Worm (Caenorhabditis elegans) whole organism, L4 larva: ENCODE measurements around the gene F08G2.7.

ENCODE experiments used
- F49E8.2 ChIP-seq: sonication (generic microtip); optimal IDR thresholded peaks from 2 replicates; lab custom pipeline; 2016; ENCODE audit warnings: missing compliant biosample characterization, mild to moderate bottlenecking, missing genetic modification characterization, borderline replicate concordance
- R02D3.7 ChIP-seq: fragments of 150-350 bp; sonication (generic microtip); optimal IDR thresholded peaks from 3 replicates; lab custom pipeline; 2014; ENCODE audit warnings: missing biosample characterization, missing genetic modification characterization
- T20F7.1 ChIP-seq: fragments of 200-800 bp; sonication (Bioruptor generic); optimal IDR thresholded peaks from 2 replicates; lab custom pipeline; 2018; ENCODE audit warnings: mild to moderate bottlenecking, missing genetic modification characterization, missing compliant biosample characterization
- Y48G9A.11 ChIP-seq: fragments of 200-800 bp; sonication (Bioruptor generic); IDR thresholded peaks from 2 replicates; pipeline ENCODE4 v1.3.6; 2022; ENCODE audit warnings: missing genetic modification reagents, missing genetic modification characterization, missing compliant biosample characterization
- Y5F2A.4 ChIP-seq: fragments of 200-800 bp; sonication (Bioruptor generic); optimal IDR thresholded peaks from 2 replicates; lab custom pipeline; 2018; ENCODE audit warnings: mild to moderate bottlenecking, missing genetic modification characterization, missing compliant biosample characterization
- ZK337.2 ChIP-seq: fragments of 200-800 bp; sonication (Bioruptor generic); IDR thresholded peaks from 2 replicates; pipeline ENCODE4 v1.3.6; 2022; ENCODE audit warnings: missing genetic modification reagents, missing genetic modification characterization, missing compliant biosample characterization
- aha-1 ChIP-seq: fragments of 150-350 bp; peaks from one replicate; lab custom pipeline; 2014; ENCODE audit warnings: missing biosample characterization, missing genetic modification characterization
- ama-1 ChIP-seq: fragments of 150-350 bp; optimal IDR thresholded peaks from 2 replicates; lab custom pipeline; 2014; ENCODE audit warnings: inconsistent platforms, mixed read lengths
- arid-1 ChIP-seq: fragments of 200-800 bp; sonication (Bioruptor generic); conservative IDR thresholded peaks from 2 replicates; pipeline ENCODE4 v1.3.6; 2022; ENCODE audit warnings: missing genetic modification reagents, missing genetic modification characterization, missing compliant biosample characterization
- ceh-20 ChIP-seq: fragments of 200-800 bp; sonication (Bioruptor generic); IDR thresholded peaks from 2 replicates; pipeline ENCODE4 v1.3.6; 2022; ENCODE audit warnings: missing genetic modification reagents, missing genetic modification characterization, missing compliant biosample characterization
- ceh-32 ChIP-seq: sonication (generic microtip); optimal IDR thresholded peaks from 2 replicates; lab custom pipeline; 2016; ENCODE audit warnings: mild to moderate bottlenecking, missing genetic modification characterization, missing compliant biosample characterization; ENCODE audit not compliant: poor library complexity
- ceh-82 ChIP-seq: sonication (generic microtip); optimal IDR thresholded peaks from 2 replicates; lab custom pipeline; 2017; ENCODE audit warnings: missing biosample characterization, missing genetic modification characterization
- ces-1 ChIP-seq: fragments of 150-350 bp; sonication (generic microtip); optimal IDR thresholded peaks from 4 replicates; lab custom pipeline; 2014; ENCODE audit warnings: missing biosample characterization, missing genetic modification reagents, missing genetic modification characterization
- ctbp-1 ChIP-seq: fragments of 200-800 bp; sonication (Bioruptor generic); IDR thresholded peaks from 2 replicates; pipeline ENCODE4 v1.3.6; 2022; ENCODE audit warnings: missing genetic modification reagents, missing genetic modification characterization, missing compliant biosample characterization
- daf-16 ChIP-seq, 3 experiments: sonication (generic microtip); optimal IDR thresholded peaks; 2 replicates each; lab custom pipeline; 2016 to 2017; ENCODE audit warnings: missing genetic modification characterization in 3 of 3, missing genetic modification reagents in 3 of 3, mild to moderate bottlenecking in 2 of 3, missing compliant biosample characterization in 2 of 3, missing biosample characterization in 1 of 3, moderate library complexity in 1 of 3
- daf-8 ChIP-seq: fragments of 200-800 bp; sonication (Bioruptor generic); IDR thresholded peaks from 2 replicates; pipeline ENCODE4 v1.3.6; 2022; ENCODE audit warnings: missing genetic modification characterization, missing compliant biosample characterization
- dmd-6 ChIP-seq: fragments of 200-800 bp; sonication (Bioruptor generic); IDR thresholded peaks from 2 replicates; pipeline ENCODE4 v1.3.6; 2022; ENCODE audit warnings: missing genetic modification reagents, missing genetic modification characterization, missing compliant biosample characterization
- dmd-8 ChIP-seq: fragments of 200-800 bp; sonication (Bioruptor generic); IDR thresholded peaks from 2 replicates; pipeline ENCODE4 v1.3.6; 2022; ENCODE audit warnings: missing genetic modification characterization, missing compliant biosample characterization
- dmd-9 ChIP-seq: fragments of 200-800 bp; sonication (Bioruptor generic); IDR thresholded peaks from 2 replicates; pipeline ENCODE4 v1.3.6; 2022; ENCODE audit warnings: missing genetic modification reagents, missing genetic modification characterization, missing compliant biosample characterization
- egl-43 ChIP-seq: fragments of 200-800 bp; sonication (Bioruptor generic); IDR thresholded peaks from 2 replicates; pipeline ENCODE4 v1.3.6; 2022; ENCODE audit warnings: missing genetic modification reagents, missing genetic modification characterization, missing compliant biosample characterization
- fkh-10 ChIP-seq: fragments of 150-350 bp; optimal IDR thresholded peaks from 2 replicates; lab custom pipeline; 2014; ENCODE audit warnings: missing biosample characterization, missing genetic modification reagents, missing genetic modification characterization
- gei-8 ChIP-seq: fragments of 200-800 bp; sonication (Bioruptor generic); optimal IDR thresholded peaks from 2 replicates; lab custom pipeline; 2018; ENCODE audit warnings: mild to moderate bottlenecking, missing genetic modification characterization, missing compliant biosample characterization
- lin-1 ChIP-seq: fragments of 200-800 bp; sonication (Bioruptor generic); IDR thresholded peaks from 2 replicates; pipeline ENCODE4 v1.3.6; 2022; ENCODE audit warnings: missing genetic modification reagents, missing genetic modification characterization, missing compliant biosample characterization
- lin-39 ChIP-seq: fragments of 150-350 bp; optimal IDR thresholded peaks from 2 replicates; lab custom pipeline; 2014; ENCODE audit warnings: missing biosample characterization, missing genetic modification reagents, missing genetic modification characterization
- mep-1 ChIP-seq: fragments of 150-350 bp; sonication (generic microtip); optimal IDR thresholded peaks from 3 replicates; lab custom pipeline; 2014; ENCODE audit warnings: missing biosample characterization, missing genetic modification characterization
- mes-2 ChIP-seq: sonication (generic microtip); optimal IDR thresholded peaks from 2 replicates; lab custom pipeline; 2016; ENCODE audit warnings: missing genotype, mild to moderate bottlenecking, missing genetic modification characterization, missing compliant biosample characterization; ENCODE audit not compliant: poor library complexity, severe bottlenecking
- mxl-3 ChIP-seq: fragments of 200-800 bp; sonication (Bioruptor generic); optimal IDR thresholded peaks from 2 replicates; lab custom pipeline; 2018; ENCODE audit warnings: mild to moderate bottlenecking, missing genetic modification characterization, missing compliant biosample characterization
- nhr-102 ChIP-seq: sonication (generic microtip); optimal IDR thresholded peaks from 2 replicates; lab custom pipeline; 2016; ENCODE audit warnings: mild to moderate bottlenecking, missing genetic modification characterization, moderate library complexity, missing compliant biosample characterization
- nhr-11 ChIP-seq: fragments of 150-350 bp; optimal IDR thresholded peaks from 2 replicates; lab custom pipeline; 2014; ENCODE audit warnings: missing biosample characterization, missing genetic modification characterization
- nhr-111 ChIP-seq: fragments of 200-800 bp; sonication (Bioruptor generic); optimal IDR thresholded peaks from 2 replicates; lab custom pipeline; 2018; ENCODE audit warnings: mild to moderate bottlenecking, missing genetic modification characterization, missing compliant biosample characterization
- nhr-42 ChIP-seq: fragments of 200-800 bp; sonication (Bioruptor generic); IDR thresholded peaks from 2 replicates; pipeline ENCODE4 v1.3.6; 2022; ENCODE audit warnings: missing genetic modification characterization, missing compliant biosample characterization
- nhr-48 ChIP-seq: sonication (generic microtip); optimal IDR thresholded peaks from 2 replicates; lab custom pipeline; 2016; ENCODE audit warnings: mild to moderate bottlenecking, missing genetic modification characterization, missing compliant biosample characterization
- nhr-6 ChIP-seq: fragments of 150-350 bp; optimal IDR thresholded peaks from 2 replicates; lab custom pipeline; 2014; ENCODE audit warnings: missing biosample characterization, missing genetic modification characterization
- nhr-77 ChIP-seq: fragments of 150-350 bp; optimal IDR thresholded peaks from 2 replicates; lab custom pipeline; 2014; ENCODE audit warnings: missing biosample characterization, missing genetic modification characterization
- pqm-1 ChIP-seq: sonication (generic microtip); optimal IDR thresholded peaks from 2 replicates; lab custom pipeline; 2017; ENCODE audit warnings: missing biosample characterization, missing genetic modification characterization
- rbr-2 ChIP-seq: sonication (generic microtip); optimal IDR thresholded peaks from 2 replicates; lab custom pipeline; 2016; ENCODE audit warnings: missing genotype, missing genetic modification characterization, missing compliant biosample characterization
- sdz-12 ChIP-seq: fragments of 200-800 bp; sonication (Bioruptor generic); optimal IDR thresholded peaks from 2 replicates; lab custom pipeline; 2018; ENCODE audit warnings: mild to moderate bottlenecking, missing genetic modification characterization, missing compliant biosample characterization
- skn-1 ChIP-seq: fragments of 150-350 bp; optimal IDR thresholded peaks from 2 replicates; lab custom pipeline; 2014; ENCODE audit warnings: missing biosample characterization, missing genetic modification characterization
- spr-1 ChIP-seq: sonication (generic microtip); optimal IDR thresholded peaks from 2 replicates; lab custom pipeline; 2016; ENCODE audit warnings: mild to moderate bottlenecking, missing genetic modification characterization, missing compliant biosample characterization
- tag-97 ChIP-seq: fragments of 200-800 bp; sonication (Bioruptor generic); IDR thresholded peaks from 2 replicates; pipeline ENCODE4 v1.3.6; 2022; ENCODE audit warnings: missing genetic modification characterization, missing compliant biosample characterization
- tra-1 ChIP-seq: fragments of 200-800 bp; sonication (Bioruptor generic); IDR thresholded peaks from 2 replicates; pipeline ENCODE4 v1.3.6; 2022; ENCODE audit warnings: missing genetic modification reagents, missing genetic modification characterization, missing compliant biosample characterization
- unc-130 ChIP-seq: sonication (generic microtip); optimal IDR thresholded peaks from 2 replicates; lab custom pipeline; 2016; ENCODE audit warnings: missing genetic modification reagents, missing genetic modification characterization, missing compliant biosample characterization
- unc-39 ChIP-seq: sonication (generic microtip); optimal IDR thresholded peaks from 2 replicates; lab custom pipeline; 2017; ENCODE audit warnings: missing biosample characterization, missing genetic modification characterization
- unc-62 ChIP-seq, 3 experiments: fragments of 150-350 bp in 1 of 3; sonication (generic microtip); optimal IDR thresholded peaks in 2 of 3; peaks in 1 of 3; 1 replicate in 1 of 3; 2 replicates in 2 of 3; lab custom pipeline; 2014 to 2017; ENCODE audit warnings: missing biosample characterization in 3 of 3, missing genetic modification characterization in 3 of 3, missing genetic modification reagents in 3 of 3, missing genotype in 1 of 3
- vab-7 ChIP-seq: fragments of 200-800 bp; sonication (Bioruptor generic); IDR thresholded peaks from 2 replicates; pipeline ENCODE4 v1.3.6; 2022; ENCODE audit warnings: missing genetic modification reagents, missing genetic modification characterization, missing compliant biosample characterization
- zag-1 ChIP-seq: fragments of 150-350 bp; optimal IDR thresholded peaks from 2 replicates; lab custom pipeline; 2014; ENCODE audit warnings: missing biosample characterization, missing genetic modification characterization
- zfp-2 ChIP-seq: sonication (generic microtip); optimal IDR thresholded peaks from 2 replicates; lab custom pipeline; 2016; ENCODE audit warnings: mild to moderate bottlenecking, missing genetic modification characterization, missing compliant biosample characterization
- zip-11 ChIP-seq: fragments of 200-800 bp; sonication (Bioruptor generic); IDR thresholded peaks from 2 replicates; pipeline ENCODE4 v1.3.6; 2022; ENCODE audit warnings: missing genetic modification characterization, missing compliant biosample characterization
- ztf-11 ChIP-seq: fragments of 150-350 bp; optimal IDR thresholded peaks from 2 replicates; lab custom pipeline; 2014; ENCODE audit warnings: missing biosample characterization, missing genetic modification characterization

F08G2.7 gene

DNA sequence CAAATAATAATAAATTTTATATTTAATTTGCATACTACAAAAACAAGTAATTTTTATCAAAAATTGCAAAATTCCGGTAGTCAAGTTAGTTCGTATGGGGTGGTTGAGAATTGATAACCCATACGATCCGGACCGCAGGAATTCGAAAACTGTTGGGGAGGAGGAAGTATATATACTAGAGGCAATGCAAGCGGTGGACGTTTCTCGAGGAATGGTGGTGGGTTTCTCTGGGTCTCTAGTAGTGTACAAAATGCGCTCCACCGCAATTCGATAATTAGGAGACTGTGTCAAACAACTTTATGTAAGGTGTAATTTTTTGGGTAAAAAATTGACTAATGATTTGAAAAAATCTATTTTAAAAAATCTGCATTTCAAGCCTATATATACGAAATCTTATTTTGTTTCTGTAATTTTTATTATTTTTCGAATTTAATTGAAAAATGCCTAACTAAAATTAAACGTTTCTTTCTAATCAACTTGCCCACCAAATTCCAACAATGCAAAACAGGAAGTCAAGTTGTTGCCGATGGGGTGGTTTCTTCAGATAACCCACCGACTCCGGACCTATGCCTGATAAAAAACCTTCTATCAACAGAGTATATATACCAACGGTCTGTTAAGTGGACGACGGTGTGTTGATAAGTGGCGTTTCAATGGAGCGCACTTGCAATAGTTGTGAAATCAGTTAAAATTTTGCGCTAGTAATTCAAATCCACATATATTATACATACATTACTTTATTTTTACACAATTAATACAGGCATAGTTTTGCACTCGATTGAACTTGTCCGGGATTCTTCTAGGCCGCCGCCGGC, 6.4 kb downstream of the F08G2.7 start (continued):
- peak; percentile 73; the same call in 1 of the 2 replicates for TF ChIP-seq zip-11 (GFP tag; lab: Robert Waterston, UW)
- peak; percentile 97 for TF ChIP-seq nhr-42 (GFP tag; lab: Robert Waterston, UW)
- peak; percentile 86 for TF ChIP-seq vab-7 (GFP tag; lab: Robert Waterston, UW)
- TF ChIP-seq gei-8 (GFP tag; lab: Kevin White, UChicago) = peak; percentile 33
- no peak for TF ChIP-seq T20F7.1
- TF ChIP-seq Y5F2A.4 (GFP tag; lab: Kevin White, UChicago) = peak; percentile 37
- TF ChIP-seq sdz-12 (GFP tag; lab: Kevin White, UChicago) = no peak
- TF ChIP-seq skn-1 (tag; lab: Kevin White, UChicago) = no peak
- peak; percentile 91 for TF ChIP-seq ceh-20
- TF ChIP-seq zag-1 (tag; lab: Kevin White, UChicago) = no peak
- TF ChIP-seq mes-2 (tag; lab: Kevin White, UChicago) = peak; percentile 94
- TF ChIP-seq unc-39 (tag; lab: Kevin White, UChicago) = no peak
- no peak for TF ChIP-seq ztf-11 (tag; lab: Kevin White, UChicago)
- peak; percentile 94 for TF ChIP-seq nhr-77 (tag; lab: Kevin White, UChicago)
- peak; percentile 32 to 73 for TF ChIP-seq daf-16 (GFP tag; optimal IDR thresholded peaks at IDR 0.05; lab: Kevin White, UChicago)
- TF ChIP-seq daf-16 (tag; optimal IDR thresholded peaks at IDR 0.05; lab: Kevin White, UChicago) = peak; percentile 78
- peak; percentile 73 for TF ChIP-seq ceh-32 (tag; lab: Kevin White, UChicago)
- TF ChIP-seq tra-1 (GFP tag; lab: Robert Waterston, UW) = peak; percentile 95
- TF ChIP-seq rbr-2 (tag; lab: Kevin White, UChicago) = peak; percentile 94
- peak; percentile 94 for TF ChIP-seq egl-43
- peak; percentile 66 for TF ChIP-seq zfp-2 (tag; lab: Kevin White, UChicago)
- peak; percentile 71 for TF ChIP-seq nhr-111 (GFP tag; lab: Kevin White, UChicago)
- peak; percentile 35 for TF ChIP-seq pqm-1 (tag; lab: Kevin White, UChicago)
- peak; percentile 89 for TF ChIP-seq nhr-6 (tag; lab: Kevin White, UChicago)
- TF ChIP-seq lin-1 (GFP tag; lab: Robert Waterston, UW) = peak; percentile 82
- TF ChIP-seq dmd-8 (GFP tag; lab: Robert Waterston, UW) = peak; percentile 85
- TF ChIP-seq arid-1 (GFP tag; lab: Robert Waterston, UW) = peak; percentile 89
- peak; percentile 55; the same call in 1 of the 2 replicates for TF ChIP-seq Y48G9A.11
- no peak for TF ChIP-seq F49E8.2 (tag; lab: Kevin White, UChicago)
- TF ChIP-seq nhr-11 (tag; lab: Kevin White, UChicago) = peak; percentile 87
- TF ChIP-seq dmd-6 (GFP tag; lab: Robert Waterston, UW) = peak; percentile 85
- peak; percentile 85 for TF ChIP-seq dmd-9
- TF ChIP-seq lin-39 = no peak
- TF ChIP-seq aha-1 (tag; lab: Kevin White, UChicago) = peak; percentile 99
- no peak for TF ChIP-seq R02D3.7 (tag; lab: Kevin White, UChicago)
- TF ChIP-seq ama-1 (lab: Kevin White, UChicago) = peak; percentile 66
- peak; percentile 20 for TF ChIP-seq ces-1 (GFP tag; lab: Kevin White, UChicago)
- peak; percentile 93 for TF ChIP-seq mep-1
- TF ChIP-seq ZK337.2 (GFP tag; lab: Robert Waterston, UW) = peak; percentile 71; the same call in 1 of the 2 replicates
- peak; percentile 24 for TF ChIP-seq mxl-3 (GFP tag; lab: Kevin White, UChicago)
- TF ChIP-seq spr-1 (tag; lab: Kevin White, UChicago) = peak; percentile 79
- peak; percentile 77 for TF ChIP-seq fkh-10
- no peak for TF ChIP-seq ceh-82 (tag; lab: Kevin White, UChicago)
- no peak for TF ChIP-seq daf-8 (GFP tag; lab: Robert Waterston, UW)
- TF ChIP-seq nhr-102 (tag; lab: Kevin White, UChicago) = peak; percentile 90
- peak; percentile 93 for TF ChIP-seq ctbp-1
- peak in 1 of 2 experiments; percentile 98 for TF ChIP-seq unc-62 (GFP tag; optimal IDR thresholded peaks at IDR 0.05 in 1 of 2; lab: Kevin White, UChicago)
- no peak for TF ChIP-seq unc-62 (tag; optimal IDR thresholded peaks at IDR 0.05; lab: Kevin White, UChicago)
- TF ChIP-seq tag-97 (GFP tag; lab: Robert Waterston, UW) = no peak
- TF ChIP-seq unc-130 (GFP tag; lab: Kevin White, UChicago) = peak; percentile 20
- TF ChIP-seq nhr-48 (tag; lab: Kevin White, UChicago) = peak; percentile 78
